Fruit fly (Drosophila melanogaster): ENCODE measurements around the gene PIG-H.

The PIG-H gene

DNA sequence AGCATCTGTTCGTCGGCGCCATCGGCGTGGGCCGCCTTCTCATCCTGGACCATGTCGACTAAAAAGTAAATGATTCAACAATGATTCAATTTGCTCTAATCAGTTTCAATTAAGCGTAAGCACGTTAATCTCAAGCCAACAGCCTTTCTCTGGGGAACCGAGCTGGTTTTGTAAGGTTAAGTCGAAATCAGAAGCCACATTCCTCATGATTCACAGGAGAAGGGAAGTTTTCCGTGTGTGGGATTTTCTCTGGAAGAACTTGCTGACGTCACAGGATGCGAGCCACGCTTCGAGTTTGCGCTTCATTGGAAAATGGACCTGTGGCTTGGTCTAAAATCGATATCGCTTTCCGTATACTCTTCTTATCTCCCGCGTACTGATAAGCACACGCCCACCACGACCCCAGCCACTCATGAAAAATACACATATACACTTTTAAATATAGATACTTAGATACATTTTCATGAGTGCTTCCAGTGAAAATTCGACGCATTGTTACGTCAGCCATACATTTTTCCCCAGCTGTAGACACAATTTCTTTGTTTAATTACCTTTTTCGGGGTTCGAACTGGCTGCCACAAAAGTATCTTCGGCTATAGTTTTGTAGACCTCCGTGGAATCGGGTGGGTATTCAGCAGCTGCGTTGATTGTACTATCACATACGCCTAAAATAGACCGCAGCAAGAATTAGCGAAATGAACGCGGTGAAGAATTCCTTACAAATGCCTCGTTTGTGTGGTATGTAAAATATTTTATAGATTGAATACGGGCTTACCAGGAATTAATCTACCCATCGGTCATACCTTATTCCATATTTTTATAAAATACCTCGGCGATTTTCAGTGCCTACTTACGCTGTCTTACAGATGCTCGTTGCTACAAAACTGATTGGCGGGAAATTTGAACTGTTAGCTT lies 22.4 kb upstream of the PIG-H start (continued):
- TF ChIP-seq gsb-n (tag; optimal IDR thresholded peaks at IDR 0.05) (peak; percentile 53), H15 (GFP tag; IDR thresholded peaks at IDR 0.05) (no peak), p53 (GFP tag; optimal IDR thresholded peaks at IDR 0.05) (no peak), CG2199 (GFP tag; IDR thresholded peaks at IDR 0.05) (peak; percentile 79; the same call in 2 of the 3 replicates), NC2α (GFP tag; optimal IDR thresholded peaks at IDR 0.05) (peak; percentile 42), sr (GFP tag; IDR thresholded peaks at IDR 0.05) (peak; percentile 59; the same call in 1 of the 3 replicates), CHES-1-like (GFP tag; optimal IDR thresholded peaks at IDR 0.05) (peak; percentile 9), Neu2 (GFP tag; optimal IDR thresholded peaks at IDR 0.05; ENCODE audit: borderline replicate concordance) (no peak), pnt (GFP tag; optimal IDR thresholded peaks at IDR 0.05) (peak; percentile 16), cg (GFP tag; optimal IDR thresholded peaks at IDR 0.05) (peak; percentile 62), CG7357 (GFP tag; IDR thresholded peaks at IDR 0.05) (no peak), CG10543 (GFP tag; optimal IDR thresholded peaks at IDR 0.05) (peak; percentile 72), CG11560 (tag; IDR thresholded peaks at IDR 0.05) (no peak), lmd (GFP tag; IDR thresholded peaks at IDR 0.05) (0 out of 2 replicates have a peak, but pooled peaks have one; percentile 6), CG3065 (GFP tag; optimal IDR thresholded peaks at IDR 0.05) (no peak), fd3F (GFP tag; optimal IDR thresholded peaks at IDR 0.05) (no peak), ato (GFP tag; IDR thresholded peaks at IDR 0.05; ENCODE audit: partially characterized antibody) (peak; percentile 34; the same call in 1 of the 2 replicates), CG7745 (tag; optimal IDR thresholded peaks at IDR 0.05) (no peak), CG17385 (GFP tag; optimal IDR thresholded peaks at IDR 0.05) (peak; percentile 33), CG30020 (tag; optimal IDR thresholded peaks at IDR 0.05) (peak; percentile 56), CG18764 (GFP tag; optimal IDR thresholded peaks at IDR 0.05) (no peak), Med (GFP tag) (peak; percentile 89)

DNA sequence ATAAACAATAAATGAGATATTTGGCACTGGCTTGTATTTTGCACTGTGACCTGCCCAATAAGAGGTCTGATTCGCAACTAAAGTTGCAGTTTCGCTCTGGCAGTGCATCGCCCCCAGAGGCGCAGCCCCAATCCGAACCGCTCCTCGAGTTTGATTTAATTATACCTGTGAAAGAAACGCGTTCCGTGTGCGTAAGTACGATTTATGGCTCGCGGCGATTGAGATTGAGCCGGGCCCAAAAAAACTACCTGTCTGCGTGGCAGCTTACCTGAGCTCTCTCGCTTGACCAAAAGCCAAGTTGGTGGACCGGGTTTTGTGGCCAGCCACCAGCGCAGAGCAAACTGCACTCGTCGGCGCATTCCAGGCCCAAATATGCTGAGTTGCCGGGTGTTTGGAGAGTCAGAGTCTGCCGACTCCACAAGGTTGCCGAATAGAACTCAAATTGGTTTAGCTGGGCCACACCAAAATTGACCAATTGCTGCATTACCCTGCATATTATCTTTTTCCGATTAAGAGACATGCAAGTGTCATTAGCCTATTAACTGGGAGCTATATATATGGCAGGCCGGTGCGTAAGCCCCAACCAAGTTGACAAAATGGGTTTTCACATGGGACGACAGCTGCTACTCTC lies 21.1 kb upstream of the PIG-H start, which contains the start of the genes CD98hc and Os-C:
CD98hc (minus strand) TSS at position 50 of the 631 bp plus-strand sequence.
Os-C (plus strand) TSS at position 581 of the 631 bp plus-strand sequence.
- TF ChIP-seq CG11456 (GFP tag; IDR thresholded peaks at IDR 0.05) = 0 out of 3 replicates have a peak, but pooled peaks have one; percentile 18
- TF ChIP-seq insv (GFP tag; optimal IDR thresholded peaks at IDR 0.05) = no peak
- peak; percentile 9 for TF ChIP-seq sd (tag; optimal IDR thresholded peaks at IDR 0.05)
- no peak for TF ChIP-seq CG12299 (tag; optimal IDR thresholded peaks at IDR 0.05)
- 0 out of 4 replicates have a peak, but pooled peaks have one; percentile 21 for TF ChIP-seq chinmo (GFP tag; IDR thresholded peaks at IDR 0.05; ENCODE audit: partially characterized antibody)
- TF ChIP-seq gt (GFP tag; IDR thresholded peaks at IDR 0.05) = no peak
- no peak for TF ChIP-seq MBD-R2 (GFP tag; IDR thresholded peaks at IDR 0.05)
- TF ChIP-seq otp (GFP tag; IDR thresholded peaks at IDR 0.05) = no peak
- peak; percentile 13 for TF ChIP-seq oc (tag; optimal IDR thresholded peaks at IDR 0.05)
- TF ChIP-seq bab2 (GFP tag; optimal IDR thresholded peaks at IDR 0.05) = no peak
- TF ChIP-seq CG3407 (GFP tag; optimal IDR thresholded peaks at IDR 0.05) = no peak
- TF ChIP-seq BEAF-32 (GFP tag; optimal IDR thresholded peaks at IDR 0.05) = no peak
- no peak for TF ChIP-seq fd3F (GFP tag; optimal IDR thresholded peaks at IDR 0.05)
- no peak for TF ChIP-seq eve (GFP tag; optimal IDR thresholded peaks at IDR 0.05)
- TF ChIP-seq CG2202 (tag; optimal IDR thresholded peaks at IDR 0.05) = no peak
- peak; percentile 38 for TF ChIP-seq cad (GFP tag; optimal IDR thresholded peaks at IDR 0.05)

Measured in whole organism, embryonic.